Fruit fly (Drosophila melanogaster) whole organism, embryonic: ENCODE measurements around the gene TotM.
A peak's percentile ranks its signal among the peaks of the same experiment; 100 is the strongest.

Experiments
- Adf1 ChIP-seq: fragments of 200-800 bp; sonication (Bioruptor generic); IDR thresholded peaks from 2 replicates; pipeline ENCODE4 v1.3.6; 2022; ENCODE audit warnings: missing biosample characterization, missing genetic modification characterization
- Antp ChIP-seq: fragments of 200-800 bp; sonication (Bioruptor generic); optimal IDR thresholded peaks from 3 replicates; lab custom pipeline; 2016; ENCODE audit warnings: missing biosample characterization, missing genetic modification characterization
- CG1024 ChIP-seq: fragments of 200-800 bp; sonication (Bioruptor generic); IDR thresholded peaks from 2 replicates; pipeline ENCODE4 v1.3.6; 2022; ENCODE audit warnings: missing biosample characterization, missing genetic modification characterization
- CG10366 ChIP-seq: fragments of 200-800 bp; sonication (Bioruptor generic); IDR thresholded peaks from 2 replicates; pipeline ENCODE4 v1.3.6; 2022; ENCODE audit warnings: missing biosample characterization, missing genetic modification characterization
- CG11504 ChIP-seq: fragments of 200-800 bp; sonication (Bioruptor generic); optimal IDR thresholded peaks from 3 replicates; lab custom pipeline; 2019; ENCODE audit warnings: missing biosample characterization, mild to moderate bottlenecking, missing genetic modification characterization, moderate library complexity
- CG11560 ChIP-seq: fragments of 200-800 bp; sonication (Bioruptor generic); IDR thresholded peaks from 3 replicates; pipeline ENCODE4 v1.3.6; 2022; ENCODE audit warnings: missing biosample characterization, missing genetic modification characterization
- CG13624 ChIP-seq: fragments of 200-800 bp; sonication (Bioruptor generic); optimal IDR thresholded peaks from 2 replicates; lab custom pipeline; 2016; ENCODE audit warnings: missing biosample characterization, missing genetic modification characterization
- CG15011 ChIP-seq: fragments of 200-800 bp; sonication (Bioruptor generic); optimal IDR thresholded peaks from 3 replicates; lab custom pipeline; 2018; ENCODE audit warnings: missing biosample characterization, mild to moderate bottlenecking, missing genetic modification characterization
- CG16815 ChIP-seq: fragments of 200-800 bp; sonication (Bioruptor generic); optimal IDR thresholded peaks from 3 replicates; lab custom pipeline; 2017; ENCODE audit warnings: missing biosample characterization, mild to moderate bottlenecking, missing genetic modification characterization
- CG18011 ChIP-seq: fragments of 200-800 bp; sonication (Bioruptor generic); optimal IDR thresholded peaks from 2 replicates; lab custom pipeline; 2017; ENCODE audit warnings: missing biosample characterization, missing genetic modification characterization, mild to moderate bottlenecking, moderate library complexity, missing genotype
- CG3065 ChIP-seq: fragments of 200-800 bp; sonication (Bioruptor generic); optimal IDR thresholded peaks from 2 replicates; lab custom pipeline; 2016; ENCODE audit warnings: missing biosample characterization, missing genetic modification characterization
- CG31224 ChIP-seq: fragments of 200-800 bp; sonication (Bioruptor generic); IDR thresholded peaks from 2 replicates; pipeline ENCODE4 v1.3.6; 2022; ENCODE audit warnings: missing biosample characterization, missing genetic modification characterization
- CG32772 ChIP-seq: fragments of 200-800 bp; sonication (Bioruptor generic); IDR thresholded peaks from 2 replicates; pipeline ENCODE4 v1.3.6; 2022; ENCODE audit warnings: missing biosample characterization, missing genetic modification characterization
- CG33557 ChIP-seq: fragments of 200-800 bp; sonication (Bioruptor generic); optimal IDR thresholded peaks from 2 replicates; lab custom pipeline; 2019; ENCODE audit warnings: missing biosample characterization, mild to moderate bottlenecking, missing genetic modification characterization, moderate library complexity
- CG3407 ChIP-seq: fragments of 200-800 bp; sonication (Bioruptor generic); optimal IDR thresholded peaks from 2 replicates; lab custom pipeline; 2018; ENCODE audit warnings: missing biosample characterization, mild to moderate bottlenecking, missing genetic modification characterization
- CG7556 ChIP-seq: fragments of 200-800 bp; sonication (Bioruptor generic); optimal IDR thresholded peaks from 2 replicates; lab custom pipeline; 2017; ENCODE audit warnings: missing biosample characterization, mild to moderate bottlenecking, missing genetic modification characterization
- CG7745 ChIP-seq: fragments of 200-800 bp; sonication (Bioruptor generic); optimal IDR thresholded peaks from 2 replicates; lab custom pipeline; 2018; ENCODE audit warnings: missing biosample characterization, mild to moderate bottlenecking, missing genetic modification characterization, moderate library complexity
- CG8944 ChIP-seq: fragments of 200-800 bp; sonication (Bioruptor generic); optimal IDR thresholded peaks from 3 replicates; lab custom pipeline; 2016; ENCODE audit warnings: missing biosample characterization, missing genetic modification characterization
- CG9876 ChIP-seq: fragments of 200-800 bp; sonication (Bioruptor generic); optimal IDR thresholded peaks from 2 replicates; lab custom pipeline; 2016; ENCODE audit warnings: missing biosample characterization, missing genetic modification characterization
- Ets65A ChIP-seq: fragments of 200-800 bp; sonication (Bioruptor generic); peaks from one replicate; lab custom pipeline; 2016; ENCODE audit warnings: missing biosample characterization, missing genetic modification characterization
- Hsf ChIP-seq: fragments of 200-800 bp; sonication (Bioruptor generic); optimal IDR thresholded peaks from 3 replicates; lab custom pipeline; 2016; ENCODE audit warnings: missing biosample characterization, missing genetic modification characterization
- Jarid2 ChIP-seq: fragments of 200-800 bp; sonication (Bioruptor generic); optimal IDR thresholded peaks from 3 replicates; lab custom pipeline; 2017; ENCODE audit warnings: mild to moderate bottlenecking, missing biosample characterization, missing genetic modification reagents, missing genetic modification characterization
- Kr ChIP-seq: fragments of 200-800 bp; sonication (Bioruptor generic); optimal IDR thresholded peaks from 2 replicates; lab custom pipeline; 2017; ENCODE audit warnings: missing biosample characterization, mild to moderate bottlenecking, missing genetic modification characterization
- NFAT ChIP-seq: fragments of 200-800 bp; sonication (Bioruptor generic); IDR thresholded peaks from 2 replicates; pipeline ENCODE4 v1.3.6; 2022; ENCODE audit warnings: missing biosample characterization, missing genetic modification characterization
- Nf-YC ChIP-seq: fragments of 200-800 bp; optimal IDR thresholded peaks from 3 replicates; lab custom pipeline; 2019; ENCODE audit warnings: missing biosample characterization, mild to moderate bottlenecking, missing genetic modification characterization, moderate library complexity
- NfI ChIP-seq: fragments of 200-800 bp; sonication (Bioruptor generic); optimal IDR thresholded peaks from 3 replicates; lab custom pipeline; 2018; ENCODE audit warnings: missing biosample characterization, mild to moderate bottlenecking, missing genetic modification characterization, moderate library complexity
- PHDP ChIP-seq: fragments of 200-800 bp; sonication (Bioruptor generic); optimal IDR thresholded peaks from 3 replicates; lab custom pipeline; 2018; ENCODE audit warnings: missing biosample characterization, mild to moderate bottlenecking, missing genetic modification characterization, moderate library complexity
- Sry-β ChIP-seq: fragments of 200-800 bp; sonication (Bioruptor generic); optimal IDR thresholded peaks from 2 replicates; lab custom pipeline; 2018; ENCODE audit warnings: missing biosample characterization, mild to moderate bottlenecking, missing genetic modification characterization, moderate library complexity
- Trl ChIP-seq, 3 experiments: fragments of >200 bp in 2 of 3; fragments of 200-800 bp in 1 of 3; sonication (Bioruptor generic) in 1 of 3; optimal IDR thresholded peaks; 2 replicates in 1 of 3; 3 replicates in 2 of 3; lab custom pipeline; 2016 to 2017; ENCODE audit warnings: missing biosample characterization in 1 of 3, missing genetic modification characterization in 1 of 3
- YL-1 ChIP-seq: fragments of 200-800 bp; sonication (Bioruptor generic); optimal IDR thresholded peaks from 3 replicates; lab custom pipeline; 2017; ENCODE audit warnings: missing biosample characterization, mild to moderate bottlenecking, missing genetic modification characterization
- ase ChIP-seq: fragments of 200-800 bp; sonication (Bioruptor generic); IDR thresholded peaks from 3 replicates; pipeline ENCODE4 v1.3.6; 2022; ENCODE audit warnings: missing biosample characterization, missing genetic modification characterization
- btn ChIP-seq: fragments of 200-800 bp; sonication (Bioruptor generic); optimal IDR thresholded peaks from 2 replicates; lab custom pipeline; 2016; ENCODE audit warnings: missing biosample characterization, missing genetic modification characterization
- gce ChIP-seq: fragments of 200-800 bp; sonication (Bioruptor generic); IDR thresholded peaks from 3 replicates; pipeline ENCODE4 v1.3.6; 2022; ENCODE audit warnings: missing biosample characterization, missing genetic modification characterization
- grau ChIP-seq: fragments of 200-800 bp; optimal IDR thresholded peaks from 3 replicates; lab custom pipeline; 2019; ENCODE audit warnings: missing biosample characterization, mild to moderate bottlenecking, missing genetic modification characterization, moderate library complexity
- gt ChIP-seq: fragments of 200-800 bp; sonication (Bioruptor generic); IDR thresholded peaks from 2 replicates; pipeline ENCODE4 v1.3.6; 2022; ENCODE audit warnings: missing biosample characterization, missing genetic modification characterization
- insv ChIP-seq, 2 experiments: fragments of 200-800 bp; sonication (Bioruptor generic); optimal IDR thresholded peaks; 3 replicates each; lab custom pipeline; 2016 to 2018; ENCODE audit warnings: missing biosample characterization in 2 of 2, missing genetic modification characterization in 2 of 2
- jigr1 ChIP-seq: fragments of 200-800 bp; sonication (Bioruptor generic); IDR thresholded peaks from 3 replicates; pipeline ENCODE4 v1.3.6; 2022; ENCODE audit warnings: missing biosample characterization, missing genetic modification characterization
- lov ChIP-seq, 2 experiments: fragments of 200-800 bp in 1 of 2; fragments of >200 bp in 1 of 2; sonication (Bioruptor generic) in 1 of 2; IDR thresholded peaks in 1 of 2; optimal IDR thresholded peaks in 1 of 2; 2 replicates in 1 of 2; 3 replicates in 1 of 2; pipeline versions ENCODE4 v1.3.6 to Lab custom; 2017 to 2022; ENCODE audit warnings: missing biosample characterization in 1 of 2, missing genetic modification characterization in 1 of 2
- otp ChIP-seq: fragments of 200-800 bp; sonication (Bioruptor generic); IDR thresholded peaks from 3 replicates; pipeline ENCODE4, ENCODE4 v1.3.6; 2022; ENCODE audit warnings: missing biosample characterization, missing genetic modification characterization
- pnt ChIP-seq: fragments of 200-800 bp; sonication (Bioruptor generic); optimal IDR thresholded peaks from 3 replicates; lab custom pipeline; 2016; ENCODE audit warnings: missing biosample characterization, missing genetic modification characterization
- ro ChIP-seq: fragments of 200-800 bp; sonication (Bioruptor generic); IDR thresholded peaks from 2 replicates; pipeline ENCODE4 v1.3.6; 2022; ENCODE audit warnings: missing biosample characterization, missing genetic modification characterization
- schlank ChIP-seq: fragments of 200-800 bp; sonication (Bioruptor generic); optimal IDR thresholded peaks from 2 replicates; lab custom pipeline; 2018; ENCODE audit warnings: missing biosample characterization, mild to moderate bottlenecking, missing genetic modification characterization
- sens ChIP-seq: fragments of 200-800 bp; sonication (Bioruptor generic); peaks from one replicate; lab custom pipeline; 2016; ENCODE audit warnings: missing biosample characterization, missing genetic modification characterization
- stwl ChIP-seq: fragments of 200-800 bp; sonication (Bioruptor generic); optimal IDR thresholded peaks from 3 replicates; lab custom pipeline; 2018; ENCODE audit warnings: missing biosample characterization, mild to moderate bottlenecking, missing genetic modification characterization, moderate library complexity
- wdn ChIP-seq: fragments of 200-800 bp; sonication (Bioruptor generic); IDR thresholded peaks from 2 replicates; pipeline ENCODE4 v1.3.6; 2022; ENCODE audit warnings: missing biosample characterization, missing genetic modification characterization
- wor ChIP-seq: fragments of 200-800 bp; sonication (Bioruptor generic); IDR thresholded peaks from 2 replicates; pipeline ENCODE4 v1.3.6; 2022; ENCODE audit warnings: missing biosample characterization, missing genetic modification characterization
- zen ChIP-seq: fragments of 200-800 bp; sonication (Bioruptor generic); optimal IDR thresholded peaks from 3 replicates; lab custom pipeline; 2018; ENCODE audit warnings: missing biosample characterization, mild to moderate bottlenecking, missing genetic modification characterization, moderate library complexity
- zfh1 ChIP-seq: fragments of 200-800 bp; sonication (Bioruptor generic); IDR thresholded peaks from 3 replicates; pipeline ENCODE4 v1.3.6; 2022; ENCODE audit warnings: missing biosample characterization, missing genetic modification characterization

Gene TotM

dm6 chr2L:5302692-5303043 is 27.0 kb upstream of the TotM start:
- TF ChIP-seq CG15011, result no peak
- no peak for TF ChIP-seq Nf-YC (tag; lab: Kevin White, UChicago)
- 0 out of 3 replicates have a peak, but pooled peaks have one; percentile 17 for TF ChIP-seq zfh1 (GFP tag; lab: Robert Waterston, UW)
- TF ChIP-seq Jarid2 (GFP tag; lab: Kevin White, UChicago), result no peak

dm6 chr2L:5303044-5303904 is 26.4 kb upstream of the TotM start:
- TF ChIP-seq CG10366 (GFP tag; lab: Robert Waterston, UW) (no peak), CG13624 (GFP tag; lab: Kevin White, UChicago) (no peak), NFAT (no peak), gce (GFP tag; lab: Robert Waterston, UW) (0 out of 3 replicates have a peak, but pooled peaks have one; percentile 16), Sry-β (peak; percentile 15), btn (no peak), CG11560 (tag; lab: Robert Waterston, UW) (no peak), YL-1 (GFP tag; lab: Kevin White, UChicago) (no peak), jigr1 (GFP tag; lab: Robert Waterston, UW) (no peak), grau (tag; lab: Kevin White, UChicago) (peak; percentile 28), otp (GFP tag; lab: Robert Waterston, UW) (no peak), CG31224 (no peak), CG7556 (no peak), Jarid2 (GFP tag; lab: Kevin White, UChicago) (no peak), CG7745 (no peak), CG11504 (tag; lab: Kevin White, UChicago) (peak; percentile 24), CG3407 (GFP tag; lab: Kevin White, UChicago) (peak; percentile 36), Hsf (GFP tag; lab: Kevin White, UChicago) (no peak), zen (tag; lab: Kevin White, UChicago) (no peak), CG18011 (GFP tag; lab: Kevin White, UChicago) (no peak), Adf1 (GFP tag; lab: Robert Waterston, UW) (peak; percentile 61), NfI (GFP tag; lab: Kevin White, UChicago) (no peak), CG32772 (GFP tag; lab: Robert Waterston, UW) (no peak), stwl (tag; lab: Kevin White, UChicago) (no peak), gt (no peak), PHDP (tag; lab: Kevin White, UChicago) (no peak), CG3065 (no peak), insv (GFP tag; optimal IDR thresholded peaks at IDR 0.05; lab: Kevin White, UChicago) (no peak), CG33557 (no peak), Ets65A (no peak), ase (GFP tag; lab: Robert Waterston, UW) (no peak), ro (no peak), CG16815 (GFP tag; lab: Kevin White, UChicago) (no peak), lov (optimal IDR thresholded peaks at IDR 0.05; lab: Kevin White, UChicago) (no peak), lov (GFP tag; IDR thresholded peaks at IDR 0.05; lab: Robert Waterston, UW) (no peak), CG1024 (GFP tag; lab: Robert Waterston, UW) (no peak), CG9876 (GFP tag; lab: Kevin White, UChicago) (no peak), pnt (GFP tag; lab: Kevin White, UChicago) (no peak), Antp (peak; percentile 18), CG8944 (GFP tag; lab: Kevin White, UChicago) (no peak), schlank (tag; lab: Kevin White, UChicago) (no peak), Trl (optimal IDR thresholded peaks at IDR 0.05; lab: Kevin White, UChicago) (no peak), Trl (GFP tag; optimal IDR thresholded peaks at IDR 0.05; lab: Kevin White, UChicago) (no peak), wdn (no peak), sens (GFP tag; lab: Kevin White, UChicago) (peak; percentile 84), wor (no peak), Kr (GFP tag; lab: Kevin White, UChicago) (no peak)
